Comparison of ENCODE assay signal across 1 fruit fly cellular context in the genomic region with DNA sequence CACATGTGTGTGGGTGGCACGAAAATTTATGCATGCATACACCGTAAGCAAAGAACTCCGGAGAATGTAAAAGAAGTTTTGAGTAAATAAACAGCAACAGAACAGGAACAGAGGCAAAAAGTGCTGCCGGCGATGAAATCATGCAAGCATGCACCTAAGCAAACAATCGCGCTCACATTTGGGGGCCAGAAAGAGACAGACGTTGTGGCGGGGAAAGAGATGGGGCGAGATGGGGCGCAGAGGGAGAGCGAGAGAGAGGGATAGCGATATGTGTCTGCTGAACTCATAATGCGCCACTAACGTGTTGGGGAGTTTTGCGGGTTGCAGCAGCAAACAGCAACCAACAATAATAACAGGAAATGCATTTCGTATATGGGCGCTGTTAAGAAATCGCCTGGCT.
TF ChIP-seq lines count a peak whose summit lies in the region.

No protein-coding gene starts in this region.

TF ChIP-seq in whole organism, embryonic, 481 proteins besides CTCF, POLR2A, EP300 and RAD21 (continued from another document and continues in another):
- no peak for TF ChIP-seq CG7556 (GFP tag; optimal IDR thresholded peaks at IDR 0.05; lab: Kevin White, UChicago)
- no peak for TF ChIP-seq CG5245 (GFP tag; optimal IDR thresholded peaks at IDR 0.05; lab: Kevin White, UChicago)
- TF ChIP-seq sqz (GFP tag; optimal IDR thresholded peaks at IDR 0.05; lab: Kevin White, UChicago) = no peak
- TF ChIP-seq Poxn (GFP tag; IDR thresholded peaks at IDR 0.05; lab: Robert Waterston, UW) = no peak
- no peak for TF ChIP-seq Sox102F (GFP tag; optimal IDR thresholded peaks at IDR 0.05; lab: Kevin White, UChicago)
- TF ChIP-seq Ssrp (tag; optimal IDR thresholded peaks at IDR 0.05; lab: Kevin White, UChicago) = no peak
- TF ChIP-seq Usf (GFP tag; optimal IDR thresholded peaks at IDR 0.05; lab: Kevin White, UChicago) = no peak
- TF ChIP-seq CG17829 (tag; optimal IDR thresholded peaks at IDR 0.05; lab: Kevin White, UChicago) = no peak
- no peak for TF ChIP-seq CG1792 (GFP tag; optimal IDR thresholded peaks at IDR 0.05; lab: Kevin White, UChicago)
- TF ChIP-seq CG12104 (GFP tag; optimal IDR thresholded peaks at IDR 0.05; lab: Kevin White, UChicago) = no peak
- no peak for TF ChIP-seq chinmo (GFP tag; IDR thresholded peaks at IDR 0.05; lab: Robert Waterston, UW; ENCODE audit: partially characterized antibody)
- peak; percentile 44; the same call in 1 of the 3 replicates for TF ChIP-seq ci (GFP tag; IDR thresholded peaks at IDR 0.05; lab: Robert Waterston, UW)
- TF ChIP-seq ara (GFP tag; IDR thresholded peaks at IDR 0.05; lab: Robert Waterston, UW) = 0 out of 2 replicates have a peak, but pooled peaks have one; percentile 18
- 0 out of 3 replicates have a peak, but pooled peaks have one; percentile 7 for TF ChIP-seq so (GFP tag; IDR thresholded peaks at IDR 0.05; lab: Robert Waterston, UW)
- TF ChIP-seq CG10321 (GFP tag; IDR thresholded peaks at IDR 0.05; lab: Robert Waterston, UW) = peak; percentile 61
- TF ChIP-seq Camta (GFP tag; optimal IDR thresholded peaks at IDR 0.05; lab: Kevin White, UChicago) = no peak
- no peak for TF ChIP-seq mam (GFP tag; optimal IDR thresholded peaks at IDR 0.05; lab: Kevin White, UChicago)
- no peak for TF ChIP-seq ind (GFP tag; optimal IDR thresholded peaks at IDR 0.05; lab: Kevin White, UChicago)
- TF ChIP-seq Aef1 (GFP tag; IDR thresholded peaks at IDR 0.05; lab: Robert Waterston, UW) = no peak
- peak; percentile 37 for TF ChIP-seq cg (GFP tag; optimal IDR thresholded peaks at IDR 0.05; lab: Kevin White, UChicago)
- TF ChIP-seq pum (GFP tag; optimal IDR thresholded peaks at IDR 0.05; lab: Kevin White, UChicago) = no peak
- TF ChIP-seq dysf (GFP tag; IDR thresholded peaks at IDR 0.05; lab: Robert Waterston, UW) = no peak
- TF ChIP-seq GATAe (GFP tag; conservative IDR thresholded peaks at IDR 0.05; lab: Robert Waterston, UW) = no peak
- TF ChIP-seq jumu (GFP tag; optimal IDR thresholded peaks at IDR 0.05; lab: Kevin White, UChicago) = no peak
- no peak for TF ChIP-seq Sry-β (GFP tag; optimal IDR thresholded peaks at IDR 0.05; lab: Kevin White, UChicago)
- TF ChIP-seq CG6813 (GFP tag; optimal IDR thresholded peaks at IDR 0.05; lab: Kevin White, UChicago) = no peak
- TF ChIP-seq lbe (GFP tag; optimal IDR thresholded peaks at IDR 0.05; lab: Kevin White, UChicago) = no peak
- TF ChIP-seq Hey (tag; optimal IDR thresholded peaks at IDR 0.05; lab: Kevin White, UChicago) = no peak
- no peak for TF ChIP-seq CG10366 (GFP tag; IDR thresholded peaks at IDR 0.05; lab: Robert Waterston, UW)
- TF ChIP-seq Blimp-1 (GFP tag; optimal IDR thresholded peaks at IDR 0.05; lab: Kevin White, UChicago) = peak; percentile 24
- no peak for TF ChIP-seq sisA (GFP tag; IDR thresholded peaks at IDR 0.05; lab: Robert Waterston, UW)
- TF ChIP-seq zf30C (GFP tag; optimal IDR thresholded peaks at IDR 0.05; lab: Kevin White, UChicago) = no peak
- no peak for TF ChIP-seq Vsx1 (GFP tag; optimal IDR thresholded peaks at IDR 0.05; lab: Kevin White, UChicago)
- no peak for TF ChIP-seq Rx (GFP tag; IDR thresholded peaks at IDR 0.05; lab: Robert Waterston, UW)
- TF ChIP-seq CG30403 (GFP tag; optimal IDR thresholded peaks at IDR 0.05; lab: Kevin White, UChicago) = no peak
- peak; percentile 85 for TF ChIP-seq CG8478 (optimal IDR thresholded peaks at IDR 0.05; lab: Kevin White, UChicago)
- TF ChIP-seq lab (GFP tag; optimal IDR thresholded peaks at IDR 0.05; lab: Kevin White, UChicago) = no peak
- TF ChIP-seq TFAM (GFP tag; optimal IDR thresholded peaks at IDR 0.05; lab: Kevin White, UChicago) = no peak
- peak; percentile 68 for TF ChIP-seq Med (GFP tag; lab: Kevin White, UChicago)
- TF ChIP-seq exex (tag; optimal IDR thresholded peaks at IDR 0.05; lab: Kevin White, UChicago) = no peak
- no peak for TF ChIP-seq CG10979 (tag; optimal IDR thresholded peaks at IDR 0.05; lab: Kevin White, UChicago)
- TF ChIP-seq Deaf1 (tag; optimal IDR thresholded peaks at IDR 0.05; lab: Kevin White, UChicago) = no peak
- TF ChIP-seq tna (GFP tag; IDR thresholded peaks at IDR 0.05; lab: Robert Waterston, UW; ENCODE audit: partially characterized antibody) = no peak
- TF ChIP-seq ash1 (GFP tag; optimal IDR thresholded peaks at IDR 0.05; lab: Kevin White, UChicago) = no peak
- TF ChIP-seq CG4282 (GFP tag; optimal IDR thresholded peaks at IDR 0.05; lab: Kevin White, UChicago) = no peak
- TF ChIP-seq crol (GFP tag; IDR thresholded peaks at IDR 0.05; lab: Robert Waterston, UW) = no peak
- TF ChIP-seq Optix (GFP tag; IDR thresholded peaks at IDR 0.05; lab: Robert Waterston, UW) = no peak
- TF ChIP-seq CG17912 (GFP tag; optimal IDR thresholded peaks at IDR 0.05; lab: Kevin White, UChicago) = no peak
- no peak for TF ChIP-seq CG9932 (GFP tag; IDR thresholded peaks at IDR 0.05; lab: Robert Waterston, UW)
- TF ChIP-seq Hr51 (GFP tag; optimal IDR thresholded peaks at IDR 0.05; lab: Kevin White, UChicago) = no peak
- no peak for TF ChIP-seq sim (GFP tag; IDR thresholded peaks at IDR 0.05; lab: Robert Waterston, UW)
- TF ChIP-seq ftz-f1 (GFP tag; optimal IDR thresholded peaks at IDR 0.05; lab: Kevin White, UChicago) = no peak
- no peak for TF ChIP-seq CG9876 (GFP tag; optimal IDR thresholded peaks at IDR 0.05; lab: Kevin White, UChicago)
- TF ChIP-seq Ptx1 (GFP tag; IDR thresholded peaks at IDR 0.05; lab: Robert Waterston, UW) = no peak
- no peak for TF ChIP-seq kni (GFP tag; optimal IDR thresholded peaks at IDR 0.05; lab: Kevin White, UChicago)
- TF ChIP-seq CG14050 (GFP tag; IDR thresholded peaks at IDR 0.05; lab: Robert Waterston, UW) = no peak
- TF ChIP-seq CG10209 (GFP tag; optimal IDR thresholded peaks at IDR 0.05; lab: Kevin White, UChicago) = no peak
- no peak for TF ChIP-seq CG2889 (GFP tag; IDR thresholded peaks at IDR 0.05; lab: Robert Waterston, UW)
- TF ChIP-seq Kr (GFP tag; optimal IDR thresholded peaks at IDR 0.05; lab: Kevin White, UChicago) = no peak
- no peak for TF ChIP-seq ranshi (GFP tag; IDR thresholded peaks at IDR 0.05; lab: Robert Waterston, UW)
- no peak for TF ChIP-seq CG12391 (tag; optimal IDR thresholded peaks at IDR 0.05; lab: Kevin White, UChicago)
- no peak for TF ChIP-seq CG10654 (GFP tag; optimal IDR thresholded peaks at IDR 0.05; lab: Kevin White, UChicago)
- no peak for TF ChIP-seq cad (GFP tag; optimal IDR thresholded peaks at IDR 0.05; lab: Kevin White, UChicago)
- no peak for TF ChIP-seq mld (GFP tag; IDR thresholded peaks at IDR 0.05; lab: Robert Waterston, UW; ENCODE audit: partially characterized antibody)
- no peak for TF ChIP-seq CG11504 (tag; optimal IDR thresholded peaks at IDR 0.05; lab: Kevin White, UChicago)
- TF ChIP-seq bab2 (GFP tag; optimal IDR thresholded peaks at IDR 0.05; lab: Kevin White, UChicago) = no peak
- TF ChIP-seq Drgx (GFP tag; IDR thresholded peaks at IDR 0.05; lab: Robert Waterston, UW) = no peak
- no peak for TF ChIP-seq nerfin-1 (tag; optimal IDR thresholded peaks at IDR 0.05; lab: Kevin White, UChicago)
- no peak for TF ChIP-seq pan (optimal IDR thresholded peaks at IDR 0.05; lab: Kevin White, UChicago)
- no peak for TF ChIP-seq pan (GFP tag; optimal IDR thresholded peaks at IDR 0.05 in 1 of 2, IDR thresholded peaks at IDR 0.05 in 1 of 2)
- no peak for TF ChIP-seq Nf-YA (GFP tag; IDR thresholded peaks at IDR 0.05; lab: Robert Waterston, UW)
- TF ChIP-seq nmo (GFP tag; optimal IDR thresholded peaks at IDR 0.05; lab: Kevin White, UChicago) = no peak
- TF ChIP-seq CG2199 (GFP tag; IDR thresholded peaks at IDR 0.05; lab: Robert Waterston, UW) = peak; percentile 66; the same call in 1 of the 3 replicates
- no peak for TF ChIP-seq CG15073 (GFP tag; optimal IDR thresholded peaks at IDR 0.05; lab: Kevin White, UChicago)
- no peak for TF ChIP-seq dmrt99B (tag; optimal IDR thresholded peaks at IDR 0.05; lab: Kevin White, UChicago)
- peak; percentile 24 for TF ChIP-seq CG8089 (GFP tag; optimal IDR thresholded peaks at IDR 0.05; lab: Kevin White, UChicago)
- no peak for TF ChIP-seq mirr (GFP tag; optimal IDR thresholded peaks at IDR 0.05; lab: Kevin White, UChicago)
- no peak for TF ChIP-seq H2.0 (GFP tag; IDR thresholded peaks at IDR 0.05; lab: Robert Waterston, UW)
- no peak for TF ChIP-seq MBD-R2 (GFP tag; IDR thresholded peaks at IDR 0.05; lab: Robert Waterston, UW)
- peak; percentile 25 for TF ChIP-seq twi (tag; optimal IDR thresholded peaks at IDR 0.05; lab: Kevin White, UChicago)
- no peak for TF ChIP-seq Awh (GFP tag; IDR thresholded peaks at IDR 0.05; lab: Robert Waterston, UW)
- no peak for TF ChIP-seq CG4424 (GFP tag; optimal IDR thresholded peaks at IDR 0.05; lab: Kevin White, UChicago)
- TF ChIP-seq CG1832 (GFP tag; optimal IDR thresholded peaks at IDR 0.05; lab: Kevin White, UChicago) = peak; percentile 74
- no peak for TF ChIP-seq Hmx (GFP tag; optimal IDR thresholded peaks at IDR 0.05; lab: Kevin White, UChicago)
- no peak for TF ChIP-seq CG11085 (GFP tag; IDR thresholded peaks at IDR 0.05; lab: Robert Waterston, UW)
- no peak for TF ChIP-seq slp2 (GFP tag; optimal IDR thresholded peaks at IDR 0.05; lab: Kevin White, UChicago)
- peak; percentile 38 for TF ChIP-seq fd64A (GFP tag; optimal IDR thresholded peaks at IDR 0.05; lab: Kevin White, UChicago)
- TF ChIP-seq da (GFP tag; optimal IDR thresholded peaks at IDR 0.05; lab: Kevin White, UChicago) = no peak
- no peak for TF ChIP-seq gt (GFP tag; IDR thresholded peaks at IDR 0.05; lab: Robert Waterston, UW)
- TF ChIP-seq schlank (tag; optimal IDR thresholded peaks at IDR 0.05; lab: Kevin White, UChicago) = no peak
- no peak for TF ChIP-seq H15 (GFP tag; IDR thresholded peaks at IDR 0.05; lab: Robert Waterston, UW)
- 0 out of 2 replicates have a peak, but pooled peaks have one; percentile 9 for TF ChIP-seq bbx (GFP tag; IDR thresholded peaks at IDR 0.05; lab: Robert Waterston, UW; ENCODE audit: partially characterized antibody)
- TF ChIP-seq ems (GFP tag; optimal IDR thresholded peaks at IDR 0.05; lab: Kevin White, UChicago) = no peak
- TF ChIP-seq toy (GFP tag; IDR thresholded peaks at IDR 0.05; lab: Robert Waterston, UW) = no peak
- TF ChIP-seq kay (GFP tag; optimal IDR thresholded peaks at IDR 0.05; lab: Kevin White, UChicago) = no peak
- TF ChIP-seq CG10267 (tag; optimal IDR thresholded peaks at IDR 0.05; lab: Kevin White, UChicago) = no peak
- TF ChIP-seq croc (GFP tag; conservative IDR thresholded peaks at IDR 0.05; lab: Robert Waterston, UW) = no peak
- no peak for TF ChIP-seq org-1 (GFP tag; optimal IDR thresholded peaks at IDR 0.05; lab: Kevin White, UChicago)
- TF ChIP-seq HLH54F (GFP tag; optimal IDR thresholded peaks at IDR 0.05; lab: Kevin White, UChicago) = no peak
- TF ChIP-seq CG1529 (GFP tag; optimal IDR thresholded peaks at IDR 0.05; lab: Kevin White, UChicago) = no peak
- no peak for TF ChIP-seq CG6175 (GFP tag; IDR thresholded peaks at IDR 0.05; lab: Robert Waterston, UW)
- TF ChIP-seq CoRest (tag; optimal IDR thresholded peaks at IDR 0.05; lab: Kevin White, UChicago) = no peak
- no peak for TF ChIP-seq sens-2 (GFP tag; IDR thresholded peaks at IDR 0.05; lab: Robert Waterston, UW)
- TF ChIP-seq CG3838 (GFP tag; optimal IDR thresholded peaks at IDR 0.05; lab: Kevin White, UChicago) = no peak
- TF ChIP-seq Lpt (GFP tag; optimal IDR thresholded peaks at IDR 0.05; lab: Kevin White, UChicago) = no peak
- no peak for TF ChIP-seq chif (GFP tag; optimal IDR thresholded peaks at IDR 0.05; lab: Kevin White, UChicago)
- no peak for TF ChIP-seq CG1233 (GFP tag; optimal IDR thresholded peaks at IDR 0.05; lab: Kevin White, UChicago)
- no peak for TF ChIP-seq CG13296 (GFP tag; optimal IDR thresholded peaks at IDR 0.05; lab: Kevin White, UChicago)
- TF ChIP-seq CG12155 (GFP tag; optimal IDR thresholded peaks at IDR 0.05; lab: Kevin White, UChicago) = no peak
- peak; percentile 14 for TF ChIP-seq CG2202 (tag; optimal IDR thresholded peaks at IDR 0.05; lab: Kevin White, UChicago)
- no peak for TF ChIP-seq Fer2 (tag; optimal IDR thresholded peaks at IDR 0.05; lab: Kevin White, UChicago)
- TF ChIP-seq CG3407 (GFP tag; optimal IDR thresholded peaks at IDR 0.05; lab: Kevin White, UChicago) = peak; percentile 83
- no peak for TF ChIP-seq zen2 (GFP tag; IDR thresholded peaks at IDR 0.05; lab: Robert Waterston, UW; ENCODE audit: partially characterized antibody)
- no peak for TF ChIP-seq CG10543 (GFP tag; optimal IDR thresholded peaks at IDR 0.05; lab: Kevin White, UChicago)
- no peak for TF ChIP-seq lmd (GFP tag; IDR thresholded peaks at IDR 0.05; lab: Robert Waterston, UW)
- TF ChIP-seq repo (GFP tag; optimal IDR thresholded peaks at IDR 0.05; lab: Kevin White, UChicago) = no peak
- no peak for TF ChIP-seq E2f2 (GFP tag; IDR thresholded peaks at IDR 0.05; lab: Robert Waterston, UW)
- no peak for TF ChIP-seq Hand (GFP tag; optimal IDR thresholded peaks at IDR 0.05; lab: Kevin White, UChicago)
- TF ChIP-seq CG32532 (GFP tag; IDR thresholded peaks at IDR 0.05; lab: Robert Waterston, UW) = no peak
- TF ChIP-seq eyg (GFP tag; optimal IDR thresholded peaks at IDR 0.05; lab: Kevin White, UChicago) = no peak
- no peak for TF ChIP-seq Fer1 (GFP tag; optimal IDR thresholded peaks at IDR 0.05; lab: Kevin White, UChicago)
- TF ChIP-seq az2 (GFP tag; optimal IDR thresholded peaks at IDR 0.05; lab: Kevin White, UChicago) = no peak
- no peak for TF ChIP-seq CG11695 (GFP tag; IDR thresholded peaks at IDR 0.05; lab: Robert Waterston, UW)
- TF ChIP-seq Nf-YB (GFP tag; optimal IDR thresholded peaks at IDR 0.05; lab: Kevin White, UChicago) = no peak
- TF ChIP-seq maf-S (GFP tag; optimal IDR thresholded peaks at IDR 0.05; lab: Kevin White, UChicago) = no peak
- TF ChIP-seq CG3065 (GFP tag; optimal IDR thresholded peaks at IDR 0.05; lab: Kevin White, UChicago) = no peak
- TF ChIP-seq tup (GFP tag; optimal IDR thresholded peaks at IDR 0.05; lab: Kevin White, UChicago) = no peak
- TF ChIP-seq CG12236 (GFP tag; optimal IDR thresholded peaks at IDR 0.05; lab: Kevin White, UChicago) = no peak
- TF ChIP-seq CG6791 (GFP tag; IDR thresholded peaks at IDR 0.05; lab: Robert Waterston, UW; ENCODE audit: partially characterized antibody) = no peak
- TF ChIP-seq sd (tag; optimal IDR thresholded peaks at IDR 0.05; lab: Kevin White, UChicago) = peak; percentile 2
- TF ChIP-seq Mes4 (GFP tag; optimal IDR thresholded peaks at IDR 0.05; lab: Kevin White, UChicago) = no peak
- no peak for TF ChIP-seq phol (tag; optimal IDR thresholded peaks at IDR 0.05; lab: Kevin White, UChicago)
- TF ChIP-seq CG31365 (tag; optimal IDR thresholded peaks at IDR 0.05; lab: Kevin White, UChicago) = no peak
- TF ChIP-seq inv (GFP tag; IDR thresholded peaks at IDR 0.05; lab: Robert Waterston, UW; ENCODE audit: partially characterized antibody) = no peak
- no peak for TF ChIP-seq ac (GFP tag; optimal IDR thresholded peaks at IDR 0.05; lab: Kevin White, UChicago)
